Fruit fly (Drosophila melanogaster): ENCODE data around the gene ImpL2.

The ImpL2 gene

dm6 chr3L:4239442-4240322 is 3.7 kb upstream of the ImpL2 start, which contains the start of gene Sqor (continued):
- TF ChIP-seq sima (GFP tag; optimal IDR thresholded peaks at IDR 0.05) (peak; percentile 53), HLHmδ (GFP tag; optimal IDR thresholded peaks at IDR 0.05) (no peak), CG2202 (tag; optimal IDR thresholded peaks at IDR 0.05) (peak; percentile 43), ase (GFP tag; IDR thresholded peaks at IDR 0.05) (peak; percentile 76; the same call in 2 of the 3 replicates), z (GFP tag; IDR thresholded peaks at IDR 0.05) (no peak), aop (GFP tag; IDR thresholded peaks at IDR 0.05) (peak; percentile 73; the same call in 1 of the 2 replicates), zfh2 (GFP tag; optimal IDR thresholded peaks at IDR 0.05) (peak; percentile 93), CG2678 (tag; optimal IDR thresholded peaks at IDR 0.05) (peak; percentile 94), gcm2 (GFP tag; optimal IDR thresholded peaks at IDR 0.05) (peak; percentile 65), CG8359 (GFP tag; optimal IDR thresholded peaks at IDR 0.05; ENCODE audit: borderline replicate concordance) (peak; percentile 17), ssp (GFP tag; IDR thresholded peaks at IDR 0.05) (peak; percentile 47), btn (GFP tag; optimal IDR thresholded peaks at IDR 0.05) (peak; percentile 66), D19B (GFP tag; optimal IDR thresholded peaks at IDR 0.05) (peak; percentile 82), CG2875 (GFP tag; optimal IDR thresholded peaks at IDR 0.05) (peak; percentile 31), HLH54F (GFP tag; optimal IDR thresholded peaks at IDR 0.05) (peak; percentile 87), hb (GFP tag; IDR thresholded peaks at IDR 0.05; ENCODE audit: partially characterized antibody) (no peak), Doc3 (GFP tag; IDR thresholded peaks at IDR 0.05; ENCODE audit: partially characterized antibody) (no peak), CG12071 (GFP tag; optimal IDR thresholded peaks at IDR 0.05) (peak; percentile 76), CG17385 (GFP tag; optimal IDR thresholded peaks at IDR 0.05) (peak; percentile 83), ac (GFP tag; optimal IDR thresholded peaks at IDR 0.05) (no peak), tgo (GFP tag; IDR thresholded peaks at IDR 0.05) (peak; percentile 77), CG12236 (GFP tag; optimal IDR thresholded peaks at IDR 0.05) (peak; percentile 27), prd (optimal IDR thresholded peaks at IDR 0.05) (no peak), prd (GFP tag; IDR thresholded peaks at IDR 0.05) (peak; percentile 73), slbo (GFP tag; IDR thresholded peaks at IDR 0.05) (peak; percentile 87), Pdp1 (GFP tag; optimal IDR thresholded peaks at IDR 0.05) (peak; percentile 89), CG10959 (GFP tag; IDR thresholded peaks at IDR 0.05) (no peak), Dref (GFP tag; IDR thresholded peaks at IDR 0.05) (no peak; the same call in 1 of the 2 replicates), Xbp1 (GFP tag; optimal IDR thresholded peaks at IDR 0.05) (peak; percentile 88), gsb-n (tag; optimal IDR thresholded peaks at IDR 0.05) (peak; percentile 25), HmgZ (tag; optimal IDR thresholded peaks at IDR 0.05) (peak; percentile 87), CG13424 (tag; optimal IDR thresholded peaks at IDR 0.05) (peak; percentile 92), br (optimal IDR thresholded peaks at IDR 0.05) (no peak), CG8281 (tag; optimal IDR thresholded peaks at IDR 0.05) (peak; percentile 78), hth (optimal IDR thresholded peaks at IDR 0.05) (no peak), CG10979 (tag; optimal IDR thresholded peaks at IDR 0.05) (peak; percentile 33), fd96Cb (tag; optimal IDR thresholded peaks at IDR 0.05) (peak; percentile 73), CG10147 (GFP tag; optimal IDR thresholded peaks at IDR 0.05) (peak; percentile 91), Hsf (GFP tag; optimal IDR thresholded peaks at IDR 0.05) (peak; percentile 89), pzg (GFP tag; optimal IDR thresholded peaks at IDR 0.05) (peak; percentile 25), Ets97D (GFP tag; optimal IDR thresholded peaks at IDR 0.05) (peak; percentile 20), Sox102F (GFP tag; optimal IDR thresholded peaks at IDR 0.05) (peak; percentile 89), Max (GFP tag; optimal IDR thresholded peaks at IDR 0.05) (peak; percentile 61), CG10462 (GFP tag; optimal IDR thresholded peaks at IDR 0.05) (peak; percentile 78), Oaz (GFP tag; IDR thresholded peaks at IDR 0.05) (peak; percentile 72), chinmo (GFP tag; IDR thresholded peaks at IDR 0.05; ENCODE audit: partially characterized antibody) (peak; percentile 61; the same call in 2 of the 4 replicates), CG15696 (tag; optimal IDR thresholded peaks at IDR 0.05) (peak; percentile 31), CG2129 (GFP tag; IDR thresholded peaks at IDR 0.05; ENCODE audit: partially characterized antibody) (no peak), CG9876 (GFP tag; optimal IDR thresholded peaks at IDR 0.05) (peak; percentile 88)

Measured in whole organism, embryonic.